Fruit fly (Drosophila melanogaster): Measurements from ENCODE around the gene zpg.
A peak's percentile ranks its signal among the peaks of the same experiment; 100 is the strongest.

The zpg gene

dm6 chr3L:6561052-6561451 lies 44.8 kb downstream of the zpg start (continued):
- no peak for TF ChIP-seq CG2199 (GFP tag; IDR thresholded peaks at IDR 0.05)
- no peak for TF ChIP-seq CG11093 (GFP tag; IDR thresholded peaks at IDR 0.05)
- no peak for TF ChIP-seq fd3F (GFP tag; optimal IDR thresholded peaks at IDR 0.05)
- TF ChIP-seq ham (GFP tag; IDR thresholded peaks at IDR 0.05), result no peak
- TF ChIP-seq ATbp (GFP tag; optimal IDR thresholded peaks at IDR 0.05), result no peak
- TF ChIP-seq mam (GFP tag; optimal IDR thresholded peaks at IDR 0.05), result no peak
- no peak for TF ChIP-seq cad (GFP tag; optimal IDR thresholded peaks at IDR 0.05)
- no peak for TF ChIP-seq ash1 (GFP tag; optimal IDR thresholded peaks at IDR 0.05)
- no peak for TF ChIP-seq CG33557 (GFP tag; optimal IDR thresholded peaks at IDR 0.05)
- no peak for TF ChIP-seq tio (GFP tag; optimal IDR thresholded peaks at IDR 0.05)
- TF ChIP-seq grau (tag; optimal IDR thresholded peaks at IDR 0.05), result peak; percentile 21
- 0 out of 2 replicates have a peak, but pooled peaks have one; percentile 16 for TF ChIP-seq CG10366 (GFP tag; IDR thresholded peaks at IDR 0.05)
- peak; percentile 48 for TF ChIP-seq slbo (GFP tag; IDR thresholded peaks at IDR 0.05)
- TF ChIP-seq Rx (GFP tag; IDR thresholded peaks at IDR 0.05), result no peak
- TF ChIP-seq dimm (GFP tag; IDR thresholded peaks at IDR 0.05), result no peak
- TF ChIP-seq HmgD (GFP tag; optimal IDR thresholded peaks at IDR 0.05), result no peak
- no peak for TF ChIP-seq CG5245 (GFP tag; optimal IDR thresholded peaks at IDR 0.05)
- TF ChIP-seq CG12659 (GFP tag; optimal IDR thresholded peaks at IDR 0.05), result no peak
- no peak for TF ChIP-seq psq (GFP tag; optimal IDR thresholded peaks at IDR 0.05)
- peak; percentile 50; the same call in 1 of the 2 replicates for TF ChIP-seq CG9932 (GFP tag; IDR thresholded peaks at IDR 0.05)
- no peak for TF ChIP-seq en (GFP tag; optimal IDR thresholded peaks at IDR 0.05)
- 0 out of 3 replicates have a peak, but pooled peaks have one; percentile 34 for TF ChIP-seq ase (GFP tag; IDR thresholded peaks at IDR 0.05)

- TF ChIP-seq mirr (GFP tag; optimal IDR thresholded peaks at IDR 0.05) (peak; percentile 2), CG18619 (GFP tag; optimal IDR thresholded peaks at IDR 0.05) (no peak), Med (GFP tag) (peak; percentile 42), Mad (GFP tag; optimal IDR thresholded peaks at IDR 0.05) (no peak), tap (tag; optimal IDR thresholded peaks at IDR 0.05) (no peak), sd (tag; optimal IDR thresholded peaks at IDR 0.05) (peak; percentile 61), Blimp-1 (GFP tag; optimal IDR thresholded peaks at IDR 0.05) (no peak), CG7556 (GFP tag; optimal IDR thresholded peaks at IDR 0.05) (no peak), Bdp1 (GFP tag; optimal IDR thresholded peaks at IDR 0.05) (no peak), CG12769 (tag; optimal IDR thresholded peaks at IDR 0.05) (peak; percentile 51), slou (GFP tag; optimal IDR thresholded peaks at IDR 0.05) (no peak), lmd (GFP tag; IDR thresholded peaks at IDR 0.05) (no peak)
These were observed 47.3 kb downstream of the zpg start for dm6 chr3L:6558516-6558915.

- TF ChIP-seq Med (GFP tag), result peak; percentile 49
- TF ChIP-seq bab2 (GFP tag; optimal IDR thresholded peaks at IDR 0.05), result no peak
- no peak for TF ChIP-seq bowl (GFP tag; IDR thresholded peaks at IDR 0.05)
- peak; percentile 24 for TF ChIP-seq grn (GFP tag; optimal IDR thresholded peaks at IDR 0.05)
- no peak for TF ChIP-seq klu (GFP tag; IDR thresholded peaks at IDR 0.05)
- no peak for TF ChIP-seq Lhr (GFP tag; optimal IDR thresholded peaks at IDR 0.05)
- no peak for TF ChIP-seq kay (GFP tag; optimal IDR thresholded peaks at IDR 0.05)
- TF ChIP-seq CG10274 (GFP tag; optimal IDR thresholded peaks at IDR 0.05), result no peak
- TF ChIP-seq cad (GFP tag; optimal IDR thresholded peaks at IDR 0.05), result no peak
- no peak for TF ChIP-seq Atf6 (GFP tag; IDR thresholded peaks at IDR 0.05)
- TF ChIP-seq sd (tag; optimal IDR thresholded peaks at IDR 0.05), result peak; percentile 39
- no peak for TF ChIP-seq CG6272 (GFP tag; IDR thresholded peaks at IDR 0.05)
- no peak for TF ChIP-seq HmgZ (tag; optimal IDR thresholded peaks at IDR 0.05)
- TF ChIP-seq Spps (tag; optimal IDR thresholded peaks at IDR 0.05), result no peak
- no peak for TF ChIP-seq Mes4 (GFP tag; optimal IDR thresholded peaks at IDR 0.05)
- no peak for TF ChIP-seq jumu (GFP tag; optimal IDR thresholded peaks at IDR 0.05)
- no peak for TF ChIP-seq Hr39 (optimal IDR thresholded peaks at IDR 0.05)
- no peak for TF ChIP-seq CG9437 (GFP tag; optimal IDR thresholded peaks at IDR 0.05)
- TF ChIP-seq Oaz (GFP tag; IDR thresholded peaks at IDR 0.05), result 0 out of 2 replicates have a peak, but pooled peaks have one; percentile 8
- no peak for TF ChIP-seq CG16813 (GFP tag; IDR thresholded peaks at IDR 0.05; ENCODE audit: partially characterized antibody)
- no peak for TF ChIP-seq tna (GFP tag; IDR thresholded peaks at IDR 0.05; ENCODE audit: partially characterized antibody)
These were observed 49.6 kb downstream of the zpg start for dm6 chr3L:6556221-6556620.

All from whole organism, embryonic.